Fruit fly (Drosophila melanogaster) whole organism, prepupa: ENCODE measurements around the gene Mink.

Experiments
- CG15336 ChIP-seq: fragments of 200-800 bp; sonication (Bioruptor generic); IDR thresholded peaks from 2 replicates; pipeline ENCODE4 v1.3.6; 2022; ENCODE audit warnings: missing biosample characterization, missing genetic modification characterization
- CG3032 ChIP-seq: fragments of 200-800 bp; optimal IDR thresholded peaks from 2 replicates; lab custom pipeline; 2019; ENCODE audit warnings: missing biosample characterization, mild to moderate bottlenecking, missing genetic modification characterization, moderate library complexity
- CG34406 ChIP-seq: fragments of 200-800 bp; sonication (Bioruptor generic); optimal IDR thresholded peaks from 3 replicates; lab custom pipeline; 2016; ENCODE audit warnings: missing biosample characterization, missing genetic modification characterization
- CG4318 ChIP-seq: fragments of 200-800 bp; sonication (Bioruptor generic); optimal IDR thresholded peaks from 3 replicates; lab custom pipeline; 2017; ENCODE audit warnings: missing biosample characterization, mild to moderate bottlenecking, missing genetic modification characterization
- CG6854 ChIP-seq: fragments of 200-800 bp; sonication (Bioruptor generic); optimal IDR thresholded peaks from 2 replicates; lab custom pipeline; 2017; ENCODE audit warnings: missing biosample characterization, mild to moderate bottlenecking, missing genetic modification characterization
- CG7368 ChIP-seq: fragments of 200-800 bp; sonication (Bioruptor generic); optimal IDR thresholded peaks from 3 replicates; lab custom pipeline; 2016; ENCODE audit warnings: missing biosample characterization, missing genetic modification characterization
- CG8632 ChIP-seq: fragments of 200-800 bp; sonication (Bioruptor generic); optimal IDR thresholded peaks from 3 replicates; lab custom pipeline; 2016; ENCODE audit warnings: missing biosample characterization, missing genetic modification characterization
- Hr39 ChIP-seq: fragments of 200-800 bp; sonication (Bioruptor generic); optimal IDR thresholded peaks from 2 replicates; lab custom pipeline; 2016; ENCODE audit warnings: missing biosample characterization, missing genetic modification characterization
- Hr4 ChIP-seq: fragments of 200-800 bp; sonication (Bioruptor generic); optimal IDR thresholded peaks from 3 replicates; lab custom pipeline; 2016; ENCODE audit warnings: missing biosample characterization, missing genetic modification characterization
- Lpt ChIP-seq: fragments of 200-800 bp; sonication (Bioruptor generic); optimal IDR thresholded peaks from 3 replicates; lab custom pipeline; 2016; ENCODE audit warnings: missing biosample characterization, missing genetic modification characterization
- Sox102F ChIP-seq: fragments of 200-800 bp; sonication (Bioruptor generic); optimal IDR thresholded peaks from 2 replicates; lab custom pipeline; 2016; ENCODE audit warnings: missing biosample characterization, mild to moderate bottlenecking, missing genetic modification characterization
- achi ChIP-seq: fragments of 200-800 bp; sonication (Bioruptor generic); optimal IDR thresholded peaks from 3 replicates; lab custom pipeline; 2016; ENCODE audit warnings: missing biosample characterization, missing genetic modification characterization
- eg ChIP-seq: fragments of 200-800 bp; sonication (Bioruptor generic); IDR thresholded peaks from 3 replicates; pipeline ENCODE4 v1.3.6; 2022; ENCODE audit warnings: missing biosample characterization, missing genetic modification characterization
- net ChIP-seq: fragments of 200-800 bp; sonication (Bioruptor generic); optimal IDR thresholded peaks from 3 replicates; lab custom pipeline; 2016; ENCODE audit warnings: missing biosample characterization, missing genetic modification characterization

- TF ChIP-seq Hr39 (no peak), eg (GFP tag; lab: Robert Waterston, UW) (no peak), CG6854 (GFP tag; lab: Kevin White, UChicago) (no peak), CG7368 (no peak), net (GFP tag; lab: Kevin White, UChicago) (no peak), achi (peak; percentile 43), CG4318 (GFP tag; lab: Kevin White, UChicago) (no peak), CG8632 (GFP tag; lab: Kevin White, UChicago) (no peak), Hr4 (GFP tag; lab: Kevin White, UChicago) (no peak), CG34406 (GFP tag; lab: Kevin White, UChicago) (no peak), CG3032 (tag; lab: Kevin White, UChicago) (peak; percentile 77), Lpt (GFP tag; lab: Kevin White, UChicago) (no peak), CG15336 (no peak), Sox102F (GFP tag; lab: Kevin White, UChicago) (no peak)
Measured at dm6 chr3R:24970323-24971067, 48.2 kb downstream of the Mink start.
